Worm (Caenorhabditis elegans) whole organism, L2 larva: Measurements from ENCODE around the gene ttbk-3.

Experiments
- C34F6.9 ChIP-seq: fragments of 150-350 bp; optimal IDR thresholded peaks from 2 replicates; lab custom pipeline; 2014; ENCODE audit warnings: missing biosample characterization, missing genetic modification characterization
- alr-1 ChIP-seq: fragments of 150-350 bp; optimal IDR thresholded peaks from 2 replicates; lab custom pipeline; 2014; ENCODE audit warnings: missing biosample characterization, missing genetic modification characterization
- aly-2 ChIP-seq: fragments of 150-350 bp; optimal IDR thresholded peaks from 2 replicates; lab custom pipeline; 2014; ENCODE audit warnings: missing biosample characterization, missing genetic modification characterization
- ceh-82 ChIP-seq: fragments of 150-350 bp; optimal IDR thresholded peaks from 2 replicates; lab custom pipeline; 2014; ENCODE audit warnings: missing biosample characterization, missing genetic modification characterization
- elt-1 ChIP-seq: fragments of 150-350 bp; optimal IDR thresholded peaks from 2 replicates; lab custom pipeline; 2014; ENCODE audit warnings: missing biosample characterization, missing genetic modification characterization
- lsy-2 ChIP-seq, 2 experiments: fragments of 150-350 bp in 1 of 2; sonication (generic microtip) in 1 of 2; optimal IDR thresholded peaks; 2 replicates each; lab custom pipeline; 2014 to 2017; ENCODE audit warnings: missing biosample characterization in 2 of 2, missing genetic modification characterization in 2 of 2
- nhr-11 ChIP-seq: fragments of 150-350 bp; optimal IDR thresholded peaks from 2 replicates; lab custom pipeline; 2014; ENCODE audit warnings: missing biosample characterization, missing genetic modification characterization
- nhr-12 ChIP-seq: fragments of 150-350 bp; optimal IDR thresholded peaks from 2 replicates; lab custom pipeline; 2014; ENCODE audit warnings: missing biosample characterization, missing genetic modification characterization
- nhr-77 ChIP-seq: fragments of 150-350 bp; optimal IDR thresholded peaks from 2 replicates; lab custom pipeline; 2014; ENCODE audit warnings: missing biosample characterization, missing genetic modification characterization
- unc-62 ChIP-seq: fragments of 150-350 bp; optimal IDR thresholded peaks from 2 replicates; lab custom pipeline; 2014; ENCODE audit warnings: missing biosample characterization, missing genetic modification reagents, missing genetic modification characterization

DNA sequence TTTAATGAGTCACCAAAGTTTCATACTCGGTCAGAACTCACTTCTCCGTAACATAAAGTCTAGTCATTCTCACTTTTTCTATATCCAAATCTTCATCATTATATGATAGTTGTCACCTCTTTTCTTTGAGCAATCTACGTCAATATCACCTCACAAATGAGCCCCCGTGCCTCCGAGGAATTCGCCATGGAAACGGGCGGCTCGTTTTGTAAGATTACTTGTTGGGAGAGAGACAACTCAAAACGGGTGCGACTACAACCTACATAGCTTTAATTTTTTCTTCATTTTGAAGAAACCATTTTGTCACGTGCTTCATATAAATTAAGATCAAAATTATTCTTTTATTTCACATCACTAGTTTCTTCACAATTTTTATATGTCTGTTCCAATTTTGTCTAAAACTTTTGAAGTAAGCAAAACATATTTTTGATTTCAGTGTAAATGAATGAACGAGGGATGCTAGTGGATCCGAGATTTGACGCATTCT is 10.8 kb downstream of the ttbk-3 start, which contains the start of gene nhr-4:
- TF ChIP-seq elt-1 (tag; lab: Kevin White, UChicago) (no peak), unc-62 (GFP tag; lab: Kevin White, UChicago) (no peak), nhr-12 (tag; lab: Kevin White, UChicago) (no peak), nhr-77 (tag; lab: Kevin White, UChicago) (no peak), alr-1 (no peak), nhr-11 (tag; lab: Kevin White, UChicago) (no peak), ceh-82 (tag; lab: Kevin White, UChicago) (no peak), aly-2 (tag; lab: Kevin White, UChicago) (no peak), C34F6.9 (tag; lab: Kevin White, UChicago) (no peak), lsy-2 (tag; optimal IDR thresholded peaks at IDR 0.05; lab: Kevin White, UChicago) (no peak)
